Worm (Caenorhabditis elegans) whole organism, mixed stage, embryonic: Measurements from ENCODE around the gene D1014.2.
A peak's percentile ranks its signal among the peaks of the same experiment; 100 is the strongest.

Experiments used
- M03D4.4 ChIP-seq: sonication (generic microtip); optimal IDR thresholded peaks from 2 replicates; lab custom pipeline; 2017; ENCODE audit warnings: mild to moderate bottlenecking, missing genetic modification characterization, missing compliant biosample characterization
- bed-3 ChIP-seq: fragments of 200-800 bp; sonication (Bioruptor generic); optimal IDR thresholded peaks from 3 replicates; lab custom pipeline; 2018; ENCODE audit warnings: mild to moderate bottlenecking, missing genetic modification characterization, moderate library complexity, missing compliant biosample characterization
- ceh-39 ChIP-seq: fragments of 150-350 bp; optimal IDR thresholded peaks from 2 replicates; lab custom pipeline; 2014; ENCODE audit warnings: missing biosample characterization, missing genetic modification characterization
- ceh-43 ChIP-seq: fragments of 200-800 bp; sonication (Bioruptor generic); optimal IDR thresholded peaks from 2 replicates; lab custom pipeline; 2018; ENCODE audit warnings: mild to moderate bottlenecking, missing genetic modification characterization, moderate library complexity, missing compliant biosample characterization
- ceh-83 ChIP-seq: fragments of 200-800 bp; sonication (Bioruptor generic); optimal IDR thresholded peaks from 2 replicates; lab custom pipeline; 2018; ENCODE audit warnings: mild to moderate bottlenecking, missing genetic modification characterization, missing compliant biosample characterization
- ces-1 ChIP-seq: fragments of 150-350 bp; optimal IDR thresholded peaks from 2 replicates; lab custom pipeline; 2014; ENCODE audit warnings: missing biosample characterization, missing genetic modification reagents, missing genetic modification characterization
- cnd-1 ChIP-seq: fragments of 200-800 bp; sonication (Bioruptor generic); optimal IDR thresholded peaks from 2 replicates; lab custom pipeline; 2018; ENCODE audit warnings: mild to moderate bottlenecking, missing genetic modification characterization, missing compliant biosample characterization
- drap-1 ChIP-seq: fragments of 200-800 bp; sonication (Bioruptor generic); optimal IDR thresholded peaks from 3 replicates; lab custom pipeline; 2018; ENCODE audit warnings: mild to moderate bottlenecking, missing genetic modification characterization, missing compliant biosample characterization
- elt-1 ChIP-seq: sonication (generic microtip); optimal IDR thresholded peaks from 2 replicates; lab custom pipeline; 2017; ENCODE audit warnings: missing genetic modification characterization, mild to moderate bottlenecking, missing compliant biosample characterization, antibody characterized with exemption, moderate library complexity, borderline replicate concordance; ENCODE audit not compliant: insufficient read depth
- elt-3 ChIP-seq: fragments of 150-350 bp; optimal IDR thresholded peaks from 2 replicates; lab custom pipeline; 2014; ENCODE audit warnings: missing biosample characterization, missing genetic modification characterization
- ham-2 ChIP-seq: fragments of 200-800 bp; sonication (Bioruptor generic); optimal IDR thresholded peaks from 2 replicates; lab custom pipeline; 2018; ENCODE audit warnings: mild to moderate bottlenecking, missing genetic modification characterization, missing compliant biosample characterization
- lin-32 ChIP-seq: fragments of 200-800 bp; sonication (Bioruptor generic); optimal IDR thresholded peaks from 2 replicates; lab custom pipeline; 2018; ENCODE audit warnings: mild to moderate bottlenecking, missing genetic modification characterization, missing compliant biosample characterization
- lsy-2 ChIP-seq: fragments of 150-350 bp; optimal IDR thresholded peaks from 2 replicates; lab custom pipeline; 2014; ENCODE audit warnings: missing biosample characterization, missing genetic modification characterization
- mab-5 ChIP-seq: fragments of 150-350 bp; optimal IDR thresholded peaks from 2 replicates; lab custom pipeline; 2014; ENCODE audit warnings: missing biosample characterization, missing genetic modification characterization
- mep-1 ChIP-seq: fragments of 150-350 bp; optimal IDR thresholded peaks from 2 replicates; lab custom pipeline; 2017; ENCODE audit warnings: missing biosample characterization, missing genetic modification reagents, missing genetic modification characterization, inconsistent platforms
- mls-2 ChIP-seq: sonication (generic microtip); optimal IDR thresholded peaks from 2 replicates; lab custom pipeline; 2016; ENCODE audit warnings: mild to moderate bottlenecking, missing genetic modification characterization, moderate library complexity, missing compliant biosample characterization
- nhr-12 ChIP-seq: fragments of 150-350 bp; optimal IDR thresholded peaks from 2 replicates; lab custom pipeline; 2014; ENCODE audit warnings: missing biosample characterization, missing genetic modification characterization
- nhr-2 ChIP-seq: fragments of 150-350 bp; optimal IDR thresholded peaks from 2 replicates; lab custom pipeline; 2014; ENCODE audit warnings: missing biosample characterization, missing genetic modification characterization
- nhr-237 ChIP-seq: fragments of 150-350 bp; optimal IDR thresholded peaks from 2 replicates; lab custom pipeline; 2014; ENCODE audit warnings: missing biosample characterization, missing genetic modification characterization
- nhr-28 ChIP-seq: fragments of 150-350 bp; optimal IDR thresholded peaks from 2 replicates; lab custom pipeline; 2014; ENCODE audit warnings: missing biosample characterization, missing genetic modification characterization
- nhr-76 ChIP-seq: sonication (generic microtip); optimal IDR thresholded peaks from 2 replicates; lab custom pipeline; 2017; ENCODE audit warnings: missing biosample characterization, missing genetic modification characterization
- pha-4 ChIP-seq: fragments of 150-350 bp; optimal IDR thresholded peaks from 2 replicates; lab custom pipeline; 2018; ENCODE audit warnings: missing biosample characterization, missing genetic modification reagents, missing genetic modification characterization
- sem-2 ChIP-seq: fragments of 200-800 bp; sonication (Bioruptor generic); optimal IDR thresholded peaks from 2 replicates; lab custom pipeline; 2018; ENCODE audit warnings: mild to moderate bottlenecking, missing genetic modification characterization, missing compliant biosample characterization
- snpc-4 ChIP-seq: fragments of 150-350 bp; optimal IDR thresholded peaks from 2 replicates; lab custom pipeline; 2014; ENCODE audit warnings: missing biosample characterization, missing genetic modification characterization
- sptf-1 ChIP-seq: sonication (generic microtip); optimal IDR thresholded peaks from 2 replicates; lab custom pipeline; 2017; ENCODE audit warnings: mild to moderate bottlenecking, missing genetic modification characterization, moderate library complexity, missing compliant biosample characterization
- unc-120 ChIP-seq: sonication (generic microtip); optimal IDR thresholded peaks from 2 replicates; lab custom pipeline; 2017; ENCODE audit warnings: missing genetic modification characterization, missing compliant biosample characterization; ENCODE audit not compliant: poor library complexity, severe bottlenecking
- unc-39 ChIP-seq: fragments of 150-350 bp; optimal IDR thresholded peaks from 2 replicates; lab custom pipeline; 2014; ENCODE audit warnings: missing biosample characterization, missing genetic modification characterization
- unc-62 ChIP-seq: fragments of 150-350 bp; optimal IDR thresholded peaks from 2 replicates; lab custom pipeline; 2014; ENCODE audit warnings: missing biosample characterization, missing genetic modification reagents, missing genetic modification characterization
- zip-8 ChIP-seq: fragments of 150-350 bp; optimal IDR thresholded peaks from 2 replicates; lab custom pipeline; 2014; ENCODE audit warnings: missing biosample characterization, missing genetic modification characterization
- ztf-11 ChIP-seq: fragments of 150-350 bp; optimal IDR thresholded peaks from 2 replicates; lab custom pipeline; 2014; ENCODE audit warnings: missing biosample characterization, missing genetic modification characterization

D1014.2 gene

DNA sequence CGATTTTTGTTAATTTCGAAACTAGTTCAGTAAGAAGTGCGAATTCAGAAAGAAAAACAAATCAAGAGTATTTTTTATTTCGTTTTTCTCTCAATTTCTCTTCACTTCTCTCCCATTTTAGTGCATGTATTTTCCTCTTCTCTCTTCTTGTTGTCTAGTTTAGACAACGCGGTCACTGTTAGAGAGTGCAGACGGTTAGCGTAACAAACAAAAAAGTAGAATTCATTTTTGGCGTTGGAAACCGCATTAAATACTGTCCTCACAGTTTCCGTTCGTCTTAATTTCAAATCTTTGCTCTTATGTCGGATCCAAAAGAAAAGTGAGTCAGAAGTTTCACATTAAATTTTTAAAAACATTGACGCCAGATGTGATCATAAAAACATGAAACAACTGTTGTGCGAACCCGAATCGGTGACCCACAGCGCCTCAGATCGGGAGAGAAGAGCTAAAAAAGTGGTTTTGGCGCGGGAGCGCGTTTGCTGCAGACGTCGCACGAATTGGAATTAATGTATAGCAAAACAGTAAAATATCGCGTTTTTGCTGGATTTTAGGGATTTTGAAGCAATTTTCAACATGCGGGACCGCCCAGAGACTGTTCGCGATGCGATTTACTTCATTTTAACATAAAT, 35.3 kb downstream of the D1014.2 start, which contains the start of gene srp-7:
srp-7 (plus strand) TSS at position 213 of the 629 bp plus-strand sequence.
- TF ChIP-seq elt-3 (tag; lab: Kevin White, UChicago) (no peak), unc-39 (tag; lab: Kevin White, UChicago) (no peak), M03D4.4 (tag; lab: Kevin White, UChicago) (no peak), cnd-1 (no peak), drap-1 (no peak), nhr-237 (peak; percentile 22), ham-2 (no peak), nhr-28 (tag; lab: Kevin White, UChicago) (no peak), ces-1 (peak; percentile 63), nhr-76 (tag; lab: Kevin White, UChicago) (no peak), lsy-2 (tag; lab: Kevin White, UChicago) (no peak), mab-5 (no peak)

- no peak for TF ChIP-seq mep-1 (tag; lab: Kevin White, UChicago)
- no peak for TF ChIP-seq nhr-2 (tag; lab: Kevin White, UChicago)
- TF ChIP-seq snpc-4 (tag; lab: Kevin White, UChicago), result no peak
Observed at ce11 chrV:8183384-8183783, 39.7 kb downstream of the D1014.2 start, which contains the start of gene srp-8. Gene srp-8, plus strand, starts transcription at chrV:8183684.

ce11 chrV:8185737-8186136, 42.0 kb downstream of the D1014.2 start, which contains the start of gene F20D6.2:
Gene F20D6.2, plus strand, starts transcription at chrV:8186037.
- TF ChIP-seq nhr-237, result no peak
- TF ChIP-seq elt-3 (tag; lab: Kevin White, UChicago), result no peak
- no peak for TF ChIP-seq M03D4.4 (tag; lab: Kevin White, UChicago)
- no peak for TF ChIP-seq ham-2
- no peak for TF ChIP-seq cnd-1
- TF ChIP-seq lsy-2 (tag; lab: Kevin White, UChicago), result no peak
- no peak for TF ChIP-seq mep-1 (tag; lab: Kevin White, UChicago)
- no peak for TF ChIP-seq ceh-43 (GFP tag; lab: Kevin White, UChicago)
- TF ChIP-seq bed-3 (GFP tag; lab: Kevin White, UChicago), result no peak

ce11 chrV:8188421-8188820, 44.7 kb downstream of the D1014.2 start, which contains the start of gene F20D6.15:
Gene F20D6.15, minus strand, starts transcription at chrV:8188467.
- TF ChIP-seq elt-1 (tag; lab: Kevin White, UChicago) (no peak), mep-1 (tag; lab: Kevin White, UChicago) (no peak), ceh-39 (tag; lab: Kevin White, UChicago) (no peak), nhr-2 (tag; lab: Kevin White, UChicago) (no peak), lin-32 (GFP tag; lab: Kevin White, UChicago) (no peak), ztf-11 (tag; lab: Kevin White, UChicago) (no peak), sem-2 (GFP tag; lab: Kevin White, UChicago) (no peak), M03D4.4 (tag; lab: Kevin White, UChicago) (no peak), unc-62 (GFP tag; lab: Kevin White, UChicago) (no peak), ceh-83 (GFP tag; lab: Kevin White, UChicago) (no peak), sptf-1 (no peak), zip-8 (tag; lab: Kevin White, UChicago) (no peak), nhr-28 (tag; lab: Kevin White, UChicago) (no peak), unc-120 (tag; lab: Kevin White, UChicago) (no peak), nhr-12 (tag; lab: Kevin White, UChicago) (no peak), ham-2 (no peak), ces-1 (no peak), pha-4 (tag; lab: Kevin White, UChicago) (no peak), nhr-76 (tag; lab: Kevin White, UChicago) (no peak), nhr-237 (no peak)

DNA sequence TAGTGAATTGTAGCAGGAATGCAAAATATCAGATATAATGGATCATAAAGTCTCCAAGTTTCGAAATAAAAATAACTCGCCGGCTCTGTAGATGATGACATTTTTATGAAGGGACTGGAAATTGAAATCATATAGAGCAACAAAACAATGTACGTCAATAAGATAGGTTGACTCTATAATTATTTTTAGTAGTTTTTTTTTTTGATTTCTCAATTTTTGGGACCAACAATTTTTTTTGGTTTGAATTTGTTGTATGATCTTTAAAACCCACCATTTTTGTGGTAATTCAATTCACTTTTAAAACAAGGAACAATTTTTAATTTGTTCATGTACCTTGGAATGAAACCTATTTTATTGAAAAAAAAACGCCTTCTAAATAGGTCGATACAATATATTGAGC, 46.3 kb downstream of the D1014.2 start, which contains the start of gene F20D6.12:
F20D6.12 (minus strand) TSS at position 101 of the 400 bp plus-strand sequence.
- no peak for TF ChIP-seq lin-32 (GFP tag; lab: Kevin White, UChicago)
- no peak for TF ChIP-seq mls-2 (tag; lab: Kevin White, UChicago)
